4 worm cellular contexts compared by ENCODE assay signal in genomic region chrV:7084612-7085139, ce11.
A peak's percentile ranks its signal among the peaks of the same experiment; 100 is the strongest.
TF ChIP-seq lines count a peak whose summit lies in the region.

mys-1 (minus strand) TSS chrV:7084662.

TF ChIP-seq in whole organism, L2 larva, 48 proteins besides CTCF, POLR2A, EP300 and RAD21 (continues in another document):
- TF ChIP-seq lin-11 (tag; optimal IDR thresholded peaks at IDR 0.05; lab: Kevin White, UChicago) (no peak), mdl-1 (tag; optimal IDR thresholded peaks at IDR 0.05; lab: Kevin White, UChicago) (no peak), unc-39 (tag; optimal IDR thresholded peaks at IDR 0.05; lab: Kevin White, UChicago) (no peak), ztf-1 (GFP tag; conservative IDR thresholded peaks at IDR 0.05; lab: Robert Waterston, UW) (no peak), ceh-82 (tag; optimal IDR thresholded peaks at IDR 0.05; lab: Kevin White, UChicago) (no peak), Y55F3AM.14 (GFP tag; optimal IDR thresholded peaks at IDR 0.05; lab: Kevin White, UChicago) (no peak), sma-9 (GFP tag; optimal IDR thresholded peaks at IDR 0.05; lab: Kevin White, UChicago) (peak; percentile 80), sma-9 (tag; optimal IDR thresholded peaks at IDR 0.05; lab: Kevin White, UChicago) (no peak), nhr-21 (tag; optimal IDR thresholded peaks at IDR 0.05; lab: Kevin White, UChicago) (no peak), crh-2 (tag; optimal IDR thresholded peaks at IDR 0.05; lab: Kevin White, UChicago) (peak; percentile 0), mab-5 (tag; optimal IDR thresholded peaks at IDR 0.05; lab: Kevin White, UChicago) (no peak), sma-3 (GFP tag; optimal IDR thresholded peaks at IDR 0.05; lab: Kevin White, UChicago) (peak; percentile 71), nhr-11 (tag; optimal IDR thresholded peaks at IDR 0.05; lab: Kevin White, UChicago) (no peak), gmeb-1 (tag; optimal IDR thresholded peaks at IDR 0.05; lab: Kevin White, UChicago) (peak; percentile 94), nhr-10 (tag; optimal IDR thresholded peaks at IDR 0.05; lab: Kevin White, UChicago) (no peak), nhr-6 (tag; optimal IDR thresholded peaks at IDR 0.05; lab: Kevin White, UChicago) (no peak), nhr-23 (tag; optimal IDR thresholded peaks at IDR 0.05; lab: Kevin White, UChicago) (no peak), nhr-12 (tag; optimal IDR thresholded peaks at IDR 0.05; lab: Kevin White, UChicago) (no peak), skn-1 (tag; optimal IDR thresholded peaks at IDR 0.05; lab: Kevin White, UChicago) (no peak), alr-1 (tag; optimal IDR thresholded peaks at IDR 0.05; lab: Kevin White, UChicago) (no peak), lin-39 (tag; optimal IDR thresholded peaks at IDR 0.05; lab: Kevin White, UChicago) (no peak), nhr-25 (tag; optimal IDR thresholded peaks at IDR 0.05; lab: Kevin White, UChicago) (no peak), elt-3 (tag; optimal IDR thresholded peaks at IDR 0.05; lab: Kevin White, UChicago) (no peak), dmd-4 (tag; optimal IDR thresholded peaks at IDR 0.05; lab: Kevin White, UChicago) (no peak), F13H6.1 (tag; optimal IDR thresholded peaks at IDR 0.05; lab: Kevin White, UChicago) (peak; percentile 67)

TF ChIP-seq in whole organism, L4 larva, 104 proteins besides CTCF, POLR2A, EP300 and RAD21 (continues in another document):
- TF ChIP-seq unc-130 (GFP tag; optimal IDR thresholded peaks at IDR 0.05; lab: Kevin White, UChicago): peak; percentile 76
- peak; percentile 66; the same call in 1 of the 2 replicates for TF ChIP-seq ZK337.2 (GFP tag; IDR thresholded peaks at IDR 0.05; lab: Robert Waterston, UW)
- TF ChIP-seq F26F4.8 (GFP tag; conservative IDR thresholded peaks at IDR 0.05; lab: Robert Waterston, UW): no peak
- TF ChIP-seq lsy-2 (tag; optimal IDR thresholded peaks at IDR 0.05; lab: Kevin White, UChicago): peak in 1 of 2 experiments; percentile 67
- no peak for TF ChIP-seq R02D3.7 (tag; optimal IDR thresholded peaks at IDR 0.05; lab: Kevin White, UChicago)
- TF ChIP-seq nhr-25 (tag; optimal IDR thresholded peaks at IDR 0.05; lab: Kevin White, UChicago; ENCODE audit: borderline replicate concordance, insufficient read depth): no peak
- TF ChIP-seq mdt-29 (GFP tag; IDR thresholded peaks at IDR 0.05; lab: Robert Waterston, UW): no peak
- peak; percentile 34 for TF ChIP-seq nhr-102 (tag; optimal IDR thresholded peaks at IDR 0.05; lab: Kevin White, UChicago)
- peak; percentile 93 for TF ChIP-seq dpl-1 (GFP tag; optimal IDR thresholded peaks at IDR 0.05; lab: Kevin White, UChicago)
- TF ChIP-seq aly-2 (tag; optimal IDR thresholded peaks at IDR 0.05; lab: Kevin White, UChicago): no peak
- peak; percentile 30 for TF ChIP-seq rbr-2 (tag; optimal IDR thresholded peaks at IDR 0.05; lab: Kevin White, UChicago)
- TF ChIP-seq spr-3 (GFP tag; optimal IDR thresholded peaks at IDR 0.05; lab: Kevin White, UChicago): no peak
- TF ChIP-seq Y105C5A.15 (GFP tag; IDR thresholded peaks at IDR 0.05; lab: Robert Waterston, UW): no peak
- peak; percentile 10 for TF ChIP-seq dve-1 (tag; optimal IDR thresholded peaks at IDR 0.05; lab: Kevin White, UChicago; ENCODE audit: insufficient read depth)
- no peak for TF ChIP-seq nhr-77 (tag; optimal IDR thresholded peaks at IDR 0.05; lab: Kevin White, UChicago)
- TF ChIP-seq dmd-9 (GFP tag; IDR thresholded peaks at IDR 0.05; lab: Robert Waterston, UW): peak; percentile 66; the same call in 1 of the 2 replicates
- TF ChIP-seq hlh-11 (tag; optimal IDR thresholded peaks at IDR 0.05; lab: Kevin White, UChicago): no peak
- peak; percentile 46 for TF ChIP-seq lin-38 (GFP tag; IDR thresholded peaks at IDR 0.05; lab: Robert Waterston, UW)
- TF ChIP-seq mes-2 (tag; optimal IDR thresholded peaks at IDR 0.05; lab: Kevin White, UChicago; ENCODE audit: poor library complexity, severe bottlenecking): peak; percentile 98
- peak; percentile 76 for TF ChIP-seq duxl-1 (tag; optimal IDR thresholded peaks at IDR 0.05; lab: Kevin White, UChicago; ENCODE audit: poor library complexity)
- no peak for TF ChIP-seq daf-16 (GFP tag; optimal IDR thresholded peaks at IDR 0.05; lab: Kevin White, UChicago)
- TF ChIP-seq daf-16 (tag; optimal IDR thresholded peaks at IDR 0.05; lab: Kevin White, UChicago): peak; percentile 10

TF ChIP-seq in whole organism, late embryonic, 69 proteins besides CTCF, POLR2A, EP300 and RAD21 (continues in another document):
- TF ChIP-seq ceh-2 (tag; optimal IDR thresholded peaks at IDR 0.05; lab: Kevin White, UChicago) (peak; percentile 88), F13H6.1 (tag; optimal IDR thresholded peaks at IDR 0.05; lab: Kevin White, UChicago) (peak; percentile 17), rnt-1 (tag; optimal IDR thresholded peaks at IDR 0.05; lab: Kevin White, UChicago) (peak; percentile 42), odd-2 (tag; optimal IDR thresholded peaks at IDR 0.05; lab: Kevin White, UChicago) (no peak), ceh-48 (tag; optimal IDR thresholded peaks at IDR 0.05; lab: Kevin White, UChicago) (no peak), hlh-30 (tag; optimal IDR thresholded peaks at IDR 0.05; lab: Kevin White, UChicago; ENCODE audit: insufficient read depth) (no peak), ceh-31 (tag; optimal IDR thresholded peaks at IDR 0.05; lab: Kevin White, UChicago) (peak; percentile 89), ceh-30 (tag; optimal IDR thresholded peaks at IDR 0.05; lab: Kevin White, UChicago) (no peak), eyg-1 (tag; optimal IDR thresholded peaks at IDR 0.05; lab: Kevin White, UChicago) (peak; percentile 21), ets-4 (tag; optimal IDR thresholded peaks at IDR 0.05; lab: Kevin White, UChicago) (peak; percentile 89), lim-6 (tag; optimal IDR thresholded peaks at IDR 0.05; lab: Kevin White, UChicago) (peak; percentile 43), zip-5 (tag; optimal IDR thresholded peaks at IDR 0.05; lab: Kevin White, UChicago) (peak; percentile 77), ref-2 (tag; optimal IDR thresholded peaks at IDR 0.05; lab: Kevin White, UChicago) (peak; percentile 73), mec-3 (tag; optimal IDR thresholded peaks at IDR 0.05; lab: Kevin White, UChicago; ENCODE audit: borderline replicate concordance) (peak; percentile 72), pha-2 (tag; optimal IDR thresholded peaks at IDR 0.05; lab: Kevin White, UChicago) (peak; percentile 36), elt-2 (tag; optimal IDR thresholded peaks at IDR 0.05; lab: Kevin White, UChicago) (peak; percentile 38), unc-86 (tag; optimal IDR thresholded peaks at IDR 0.05; lab: Kevin White, UChicago) (peak; percentile 1), ceh-34 (tag; optimal IDR thresholded peaks at IDR 0.05; lab: Kevin White, UChicago) (peak; percentile 58), pqm-1 (tag; optimal IDR thresholded peaks at IDR 0.05; lab: Kevin White, UChicago) (peak; percentile 63), tbx-2 (tag; optimal IDR thresholded peaks at IDR 0.05; lab: Kevin White, UChicago) (peak; percentile 86), hlh-8 (tag; optimal IDR thresholded peaks at IDR 0.05; lab: Kevin White, UChicago) (peak; percentile 78), lin-11 (tag; optimal IDR thresholded peaks at IDR 0.05; lab: Kevin White, UChicago) (no peak), unc-42 (tag; optimal IDR thresholded peaks at IDR 0.05; lab: Kevin White, UChicago) (peak; percentile 30), fax-1 (tag; optimal IDR thresholded peaks at IDR 0.05; lab: Kevin White, UChicago) (peak; percentile 63), K09A11.1 (tag; optimal IDR thresholded peaks at IDR 0.05; lab: Kevin White, UChicago; ENCODE audit: insufficient read depth) (no peak), ceh-14 (tag; optimal IDR thresholded peaks at IDR 0.05; lab: Kevin White, UChicago) (peak; percentile 72)

TF ChIP-seq in whole organism, mixed stage, embryonic, 35 proteins besides CTCF, POLR2A, EP300 and RAD21:
- TF ChIP-seq sptf-1 (tag; optimal IDR thresholded peaks at IDR 0.05; lab: Kevin White, UChicago) (peak; percentile 22), unc-62 (GFP tag; optimal IDR thresholded peaks at IDR 0.05; lab: Kevin White, UChicago) (no peak), lsy-2 (tag; optimal IDR thresholded peaks at IDR 0.05; lab: Kevin White, UChicago) (peak; percentile 51), lin-13 (tag; optimal IDR thresholded peaks at IDR 0.05; lab: Kevin White, UChicago) (peak; percentile 2)
